Fruit fly (Drosophila melanogaster) whole organism, wandering third instar larva: ENCODE results near the gene Mcm5.
A peak's percentile ranks its signal among the peaks of the same experiment; 100 is the strongest.

Source experiments
- Abd-B ChIP-seq: fragments of >200 bp; optimal IDR thresholded peaks from 2 replicates; lab custom pipeline; 2017; ENCODE audit warnings: missing biosample characterization, missing genetic modification characterization
- CG32264 ChIP-seq: fragments of 200-800 bp; sonication (Bioruptor generic); optimal IDR thresholded peaks from 2 replicates; lab custom pipeline; 2016; ENCODE audit warnings: missing biosample characterization, missing genetic modification characterization
- CG9705 ChIP-seq: fragments of 200-800 bp; sonication (Bioruptor generic); optimal IDR thresholded peaks from 2 replicates; lab custom pipeline; 2018; ENCODE audit warnings: missing biosample characterization, mild to moderate bottlenecking, missing genetic modification characterization
- CrebA ChIP-seq: fragments of 200-800 bp; sonication (Bioruptor generic); optimal IDR thresholded peaks from 2 replicates; lab custom pipeline; 2016; ENCODE audit warnings: missing biosample characterization, mild to moderate bottlenecking, missing genetic modification characterization, borderline replicate concordance
- Dfd ChIP-seq: fragments of >200 bp; optimal IDR thresholded peaks from 2 replicates; lab custom pipeline; 2017; ENCODE audit warnings: missing biosample characterization, missing genetic modification characterization
- Dif ChIP-seq: fragments of 200-275, 200-300 bp; sonication (Bioruptor generic); optimal IDR thresholded peaks from 2 replicates; lab custom pipeline; 2018; ENCODE audit warnings: missing biosample characterization, missing genetic modification characterization; ENCODE audit not compliant: partially characterized antibody
- GATAd ChIP-seq: sonication (Bioruptor generic); optimal IDR thresholded peaks from 2 replicates; lab custom pipeline; 2016; ENCODE audit warnings: missing biosample characterization, missing genetic modification characterization
- HLH106 ChIP-seq: fragments of 200-800 bp; optimal IDR thresholded peaks from 3 replicates; lab custom pipeline; 2019; ENCODE audit warnings: missing biosample characterization, mild to moderate bottlenecking, missing genetic modification characterization, moderate library complexity
- Hnf4 ChIP-seq: fragments of 200-800 bp; sonication (Bioruptor generic); optimal IDR thresholded peaks from 2 replicates; lab custom pipeline; 2016; ENCODE audit warnings: missing biosample characterization, mild to moderate bottlenecking, missing genetic modification characterization
- Hr78 ChIP-seq: fragments of >200 bp; optimal IDR thresholded peaks from 2 replicates; lab custom pipeline; 2017; ENCODE audit warnings: missing biosample characterization, missing genetic modification characterization
- Hr83 ChIP-seq: fragments of 200-300 bp; sonication (Bioruptor generic); optimal IDR thresholded peaks from 2 replicates; lab custom pipeline; 2016; ENCODE audit warnings: missing biosample characterization, mild to moderate bottlenecking, missing genetic modification characterization, moderate library complexity; ENCODE audit not compliant: poor library complexity, severe bottlenecking
- Jra ChIP-seq: sonication (Bioruptor generic); optimal IDR thresholded peaks from 2 replicates; lab custom pipeline; 2016; ENCODE audit warnings: missing biosample characterization, missing genetic modification characterization
- Mio ChIP-seq: sonication (Bioruptor generic); optimal IDR thresholded peaks from 2 replicates; lab custom pipeline; 2016; ENCODE audit warnings: missing biosample characterization, missing genetic modification characterization
- Myc ChIP-seq: fragments of >200 bp; optimal IDR thresholded peaks from 2 replicates; lab custom pipeline; 2017
- N ChIP-seq: fragments of >200 bp; optimal IDR thresholded peaks from 2 replicates; lab custom pipeline; 2018; ENCODE audit warnings: missing biosample characterization, missing external identifiers, missing genetic modification characterization
- OdsH ChIP-seq: fragments of 200-800 bp; sonication (Bioruptor generic); optimal IDR thresholded peaks from 2 replicates; lab custom pipeline; 2016; ENCODE audit warnings: missing biosample characterization, mild to moderate bottlenecking, missing genetic modification characterization
- Rel ChIP-seq, 2 experiments: fragments of 200-800 bp; sonication (Bioruptor generic) in 1 of 2; optimal IDR thresholded peaks; 2 replicates in 1 of 2; 3 replicates in 1 of 2; lab custom pipeline; 2016 to 2019; ENCODE audit warnings: mild to moderate bottlenecking in 2 of 2, missing biosample characterization in 2 of 2, missing genetic modification characterization in 2 of 2, moderate library complexity in 1 of 2
- Sp1 ChIP-seq: fragments of 200-800 bp; sonication (Bioruptor generic); optimal IDR thresholded peaks from 3 replicates; lab custom pipeline; 2019; ENCODE audit warnings: missing biosample characterization, mild to moderate bottlenecking, missing genetic modification characterization, moderate library complexity
- Vsx2 ChIP-seq: fragments of 200-300, 225-300 bp; sonication (Bioruptor generic); optimal IDR thresholded peaks from 2 replicates; lab custom pipeline; 2018; ENCODE audit warnings: missing biosample characterization, missing genetic modification characterization; ENCODE audit not compliant: partially characterized antibody
- br ChIP-seq: fragments of 200-800 bp; sonication (Bioruptor generic); optimal IDR thresholded peaks from 2 replicates; lab custom pipeline; 2016; ENCODE audit warnings: missing biosample characterization, missing genetic modification characterization
- brk ChIP-seq: fragments of 200-800 bp; sonication (Bioruptor generic); optimal IDR thresholded peaks from 2 replicates; lab custom pipeline; 2016; ENCODE audit warnings: missing biosample characterization, mild to moderate bottlenecking, missing genetic modification characterization
- dl ChIP-seq, 2 experiments: fragments of 175-275, 200-275 bp in 1 of 2; fragments of 200-275 bp in 1 of 2; sonication (Bioruptor generic); optimal IDR thresholded peaks; lab custom pipeline; 2018; ENCODE audit warnings: mild to moderate bottlenecking in 2 of 2, missing biosample characterization in 2 of 2, missing genetic modification characterization in 2 of 2, moderate library complexity in 2 of 2; ENCODE audit not compliant: partially characterized antibody in 2 of 2, insufficient read depth in 1 of 2
- dmrt93B ChIP-seq: fragments of 200-800 bp; sonication (Bioruptor generic); optimal IDR thresholded peaks from 2 replicates; lab custom pipeline; 2018; ENCODE audit warnings: missing biosample characterization, mild to moderate bottlenecking, missing genetic modification characterization
- dsf ChIP-seq: sonication (Bioruptor generic); optimal IDR thresholded peaks from 2 replicates; lab custom pipeline; 2016; ENCODE audit warnings: missing biosample characterization, missing genetic modification characterization, borderline replicate concordance
- ey ChIP-seq: fragments of 200-800 bp; sonication (Bioruptor generic); optimal IDR thresholded peaks from 2 replicates; lab custom pipeline; 2016; ENCODE audit warnings: missing biosample characterization, missing genetic modification characterization
- foxo ChIP-seq, 2 experiments: fragments of 200-800 bp; sonication (Bioruptor generic); optimal IDR thresholded peaks; 2 replicates in 1 of 2; 3 replicates in 1 of 2; lab custom pipeline; 2016 to 2017; ENCODE audit warnings: missing biosample characterization in 2 of 2, missing genetic modification characterization in 2 of 2
- fru ChIP-seq: fragments of 200-800 bp; sonication (Bioruptor generic); optimal IDR thresholded peaks from 3 replicates; lab custom pipeline; 2016; ENCODE audit warnings: missing biosample characterization, mild to moderate bottlenecking, missing genetic modification characterization
- h ChIP-seq: fragments of 200-800 bp; sonication (Bioruptor generic); optimal IDR thresholded peaks from 3 replicates; lab custom pipeline; 2016; ENCODE audit warnings: missing biosample characterization, mild to moderate bottlenecking, missing genetic modification characterization
- jim ChIP-seq: fragments of 175-275, 200-325 bp; sonication (Bioruptor generic); optimal IDR thresholded peaks from 2 replicates; lab custom pipeline; 2016; ENCODE audit warnings: missing biosample characterization, mild to moderate bottlenecking, missing genetic modification characterization
- lola ChIP-seq: fragments of >200 bp; optimal IDR thresholded peaks from 2 replicates; lab custom pipeline; 2017; ENCODE audit warnings: missing biosample characterization, missing genetic modification characterization
- pan ChIP-seq: fragments of >200 bp; optimal IDR thresholded peaks from 2 replicates; lab custom pipeline; 2017
- psq ChIP-seq: fragments of 200-800 bp; sonication (Bioruptor generic); optimal IDR thresholded peaks from 3 replicates; lab custom pipeline; 2017; ENCODE audit warnings: missing biosample characterization, mild to moderate bottlenecking, missing genetic modification characterization, moderate library complexity
- rgr ChIP-seq: fragments of 200-800 bp; sonication (Bioruptor generic); optimal IDR thresholded peaks from 3 replicates; lab custom pipeline; 2016; ENCODE audit warnings: missing biosample characterization, mild to moderate bottlenecking, missing genetic modification characterization
- sage ChIP-seq: fragments of 200-800 bp; sonication (Bioruptor generic); optimal IDR thresholded peaks from 2 replicates; lab custom pipeline; 2016; ENCODE audit warnings: missing biosample characterization, mild to moderate bottlenecking, missing genetic modification characterization
- sv ChIP-seq: fragments of 200-800 bp; sonication (Bioruptor generic); optimal IDR thresholded peaks from 3 replicates; lab custom pipeline; 2016; ENCODE audit warnings: missing biosample characterization, missing genetic modification characterization
- tai ChIP-seq: sonication (Bioruptor generic); optimal IDR thresholded peaks from 2 replicates; lab custom pipeline; 2016; ENCODE audit warnings: missing biosample characterization, missing genetic modification characterization
- woc ChIP-seq: sonication (Bioruptor generic); optimal IDR thresholded peaks from 2 replicates; lab custom pipeline; 2016; ENCODE audit warnings: missing biosample characterization, mild to moderate bottlenecking, missing genetic modification characterization

The Mcm5 gene

DNA sequence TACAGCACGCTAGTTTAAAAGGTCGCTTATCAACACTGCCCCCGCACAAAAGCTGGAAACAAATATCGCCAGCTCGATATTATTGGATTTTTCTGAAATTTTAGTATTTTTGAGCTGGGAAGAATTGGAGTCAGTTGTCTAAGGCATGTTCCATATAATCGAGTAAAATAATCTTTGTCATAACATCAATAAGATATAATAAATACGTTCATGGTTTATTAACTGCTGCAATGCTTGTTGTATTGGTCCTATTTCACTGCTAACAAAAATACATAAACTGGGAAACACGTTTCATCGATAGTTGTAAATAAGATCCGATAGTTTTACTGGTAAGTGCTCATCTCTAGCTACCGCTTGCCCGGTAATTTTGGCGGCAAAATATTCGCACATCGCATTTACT lies at the start of gene Mcm5, which contains the start of gene Art1:
Gene Mcm5 (plus strand): TSS at position 339 of the 400 bp plus-strand sequence.
Gene Art1 (minus strand): TSS at position 41 of the 400 bp plus-strand sequence.
- TF ChIP-seq fru (peak; percentile 64), CG32264 (GFP tag; lab: Kevin White, UChicago) (peak; percentile 10), sage (GFP tag; lab: Kevin White, UChicago) (no peak), tai (GFP tag; lab: Kevin White, UChicago) (no peak), Sp1 (GFP tag; lab: Kevin White, UChicago) (no peak), Dfd (GFP tag; lab: Kevin White, UChicago) (no peak), pan (no peak), h (GFP tag; lab: Kevin White, UChicago) (peak; percentile 67), woc (GFP tag; lab: Kevin White, UChicago) (peak; percentile 66), Jra (peak; percentile 79), dl (GFP tag; optimal IDR thresholded peaks at IDR 0.05; lab: Kevin White, UChicago; ENCODE audit: insufficient read depth in 1 of 2, partially characterized antibody in 2 of 2) (no peak), lola (GFP tag; lab: Kevin White, UChicago) (no peak), Dif (GFP tag; lab: Kevin White, UChicago) (no peak), CG9705 (GFP tag; lab: Kevin White, UChicago) (peak; percentile 38), foxo (GFP tag; optimal IDR thresholded peaks at IDR 0.05; lab: Kevin White, UChicago) (peak in 1 of 2 experiments; percentile 50), GATAd (peak; percentile 69), psq (GFP tag; lab: Kevin White, UChicago) (peak; percentile 41), rgr (GFP tag; lab: Kevin White, UChicago) (peak; percentile 65), HLH106 (tag; lab: Kevin White, UChicago) (peak; percentile 52), Hnf4 (GFP tag; lab: Kevin White, UChicago) (peak; percentile 68), ey (GFP tag; lab: Kevin White, UChicago) (peak; percentile 57), CrebA (GFP tag; lab: Kevin White, UChicago) (no peak), Rel (GFP tag; optimal IDR thresholded peaks at IDR 0.05; lab: Kevin White, UChicago) (no peak), Rel (tag; optimal IDR thresholded peaks at IDR 0.05; lab: Kevin White, UChicago) (peak; percentile 35), Mio (GFP tag; lab: Kevin White, UChicago) (no peak), Myc (peak; percentile 62), N (no peak), jim (no peak), sv (GFP tag; lab: Kevin White, UChicago) (peak; percentile 49), Hr83 (GFP tag; lab: Kevin White, UChicago) (no peak), OdsH (GFP tag; lab: Kevin White, UChicago) (peak; percentile 35), brk (GFP tag; lab: Kevin White, UChicago) (no peak), br (GFP tag; lab: Kevin White, UChicago) (peak; percentile 53), dsf (GFP tag; lab: Kevin White, UChicago) (peak; percentile 24), Vsx2 (GFP tag; lab: Kevin White, UChicago) (no peak), dmrt93B (GFP tag; lab: Kevin White, UChicago) (peak; percentile 50)
- TF ChIP-seq, all 38 proteins: peak for 20

- TF ChIP-seq Myc (no peak), dl (GFP tag; optimal IDR thresholded peaks at IDR 0.05; lab: Kevin White, UChicago; ENCODE audit: insufficient read depth in 1 of 2, partially characterized antibody in 2 of 2) (no peak), Sp1 (GFP tag; lab: Kevin White, UChicago) (no peak), GATAd (no peak), fru (no peak), Hnf4 (GFP tag; lab: Kevin White, UChicago) (no peak), Vsx2 (GFP tag; lab: Kevin White, UChicago) (no peak), Dif (GFP tag; lab: Kevin White, UChicago) (no peak), lola (GFP tag; lab: Kevin White, UChicago) (no peak), CG32264 (GFP tag; lab: Kevin White, UChicago) (no peak), dmrt93B (GFP tag; lab: Kevin White, UChicago) (no peak), br (GFP tag; lab: Kevin White, UChicago) (no peak)
These were observed 40.7 kb upstream of the Mcm5 start for dm6 chr3R:10747650-10748049.

dm6 chr3R:10751061-10751460 lies 37.3 kb upstream of the Mcm5 start, which contains the start of gene TkR86C:
Gene TkR86C, minus strand, starts transcription at chr3R:10751228.
- no peak for TF ChIP-seq Abd-B (GFP tag; lab: Kevin White, UChicago)
- TF ChIP-seq foxo (GFP tag; optimal IDR thresholded peaks at IDR 0.05; lab: Kevin White, UChicago), result no peak
- TF ChIP-seq sv (GFP tag; lab: Kevin White, UChicago), result no peak
- TF ChIP-seq Hr78 (GFP tag; lab: Kevin White, UChicago), result no peak
